Worm (Caenorhabditis elegans): ENCODE data around the gene div-1.

The div-1 gene

DNA sequence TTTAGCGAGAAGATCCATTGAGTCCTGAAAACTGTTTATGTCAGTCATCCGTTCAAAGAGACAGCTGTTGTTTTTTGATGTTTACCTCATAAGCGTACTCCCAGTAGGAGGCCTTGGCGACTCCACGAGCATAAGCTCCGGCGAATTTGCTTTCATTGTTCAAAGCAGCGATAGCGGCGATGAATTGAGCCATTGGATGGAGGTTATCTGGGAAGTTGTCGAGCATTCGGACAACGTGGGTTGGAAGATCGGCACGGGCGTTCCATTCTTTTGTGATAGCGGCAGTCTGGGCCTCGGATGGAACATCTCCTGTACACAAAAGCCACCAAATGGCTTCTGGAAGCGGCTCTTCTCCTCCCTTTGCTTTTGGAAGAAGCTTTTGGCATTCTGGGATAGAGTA, 32.5 kb downstream of the div-1 start:
- TF ChIP-seq flh-1 (GFP tag; optimal IDR thresholded peaks at IDR 0.05): no peak
- TF ChIP-seq blmp-1 (tag; optimal IDR thresholded peaks at IDR 0.05): no peak
- no peak for TF ChIP-seq ceh-83 (GFP tag; optimal IDR thresholded peaks at IDR 0.05)
- TF ChIP-seq elt-3 (tag; optimal IDR thresholded peaks at IDR 0.05): no peak

DNA sequence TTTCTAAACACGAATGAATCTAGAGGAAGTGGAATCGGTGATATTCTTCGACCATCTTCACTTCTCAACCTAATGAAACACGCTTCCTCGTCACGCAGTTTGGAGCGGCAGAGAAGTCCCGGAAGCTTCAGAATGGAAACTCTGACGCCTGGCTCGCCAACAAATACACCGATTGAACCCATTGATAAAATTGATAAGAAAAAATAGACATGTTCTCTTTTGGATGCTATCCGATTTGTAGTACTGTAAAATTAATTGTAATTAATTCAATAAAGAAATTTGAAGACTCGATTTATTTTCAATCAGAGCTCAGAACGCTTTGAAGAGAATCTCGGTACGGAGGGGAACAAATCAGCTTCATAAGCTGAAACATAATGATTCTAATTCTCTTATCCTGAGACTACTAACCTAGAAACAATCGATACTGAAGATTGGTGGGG, 33.8 kb downstream of the div-1 start:
- TF ChIP-seq ces-1 (GFP tag; optimal IDR thresholded peaks at IDR 0.05) (no peak), pha-4 (tag; optimal IDR thresholded peaks at IDR 0.05) (no peak), ceh-83 (GFP tag; optimal IDR thresholded peaks at IDR 0.05) (no peak), tbx-8 (GFP tag; optimal IDR thresholded peaks at IDR 0.05) (no peak), nhr-237 (tag; optimal IDR thresholded peaks at IDR 0.05) (no peak), mab-5 (tag; optimal IDR thresholded peaks at IDR 0.05) (no peak), elt-3 (tag; optimal IDR thresholded peaks at IDR 0.05) (no peak), nhr-2 (tag; optimal IDR thresholded peaks at IDR 0.05) (no peak), lin-13 (tag; optimal IDR thresholded peaks at IDR 0.05) (no peak)

DNA sequence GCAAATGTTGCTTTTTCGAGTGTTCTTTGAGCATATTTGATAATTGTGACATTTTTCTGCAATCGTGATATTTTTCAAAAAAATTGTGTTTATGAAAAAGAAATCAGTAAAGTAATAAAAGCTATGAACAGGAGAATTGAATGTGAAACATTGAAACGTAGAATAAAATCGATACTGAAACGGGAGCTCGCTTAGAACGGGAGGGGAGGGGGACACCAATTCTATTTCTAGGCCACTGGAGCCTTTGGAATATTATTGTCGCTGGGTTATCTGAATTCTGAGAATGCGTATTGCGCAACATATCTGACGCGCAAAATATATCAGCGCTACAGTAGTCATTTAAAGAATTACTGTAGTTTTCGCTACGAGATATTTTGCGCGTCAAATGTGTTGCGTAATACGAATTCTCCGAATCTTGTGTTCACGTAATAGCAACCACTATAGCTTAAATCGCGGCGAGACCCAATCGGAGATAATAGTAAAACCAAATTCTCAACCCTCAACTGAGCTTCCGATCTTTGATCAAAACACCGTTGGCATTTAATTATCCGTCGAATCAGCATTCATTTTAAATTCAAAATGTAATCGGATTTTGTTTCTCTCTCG, 36.4 kb downstream of the div-1 start, which contains the start of the genes blos-1 and best-18:
blos-1 (minus strand) TSS at position 58 of the 606 bp plus-strand sequence.
best-18 (plus strand) TSS at position 508 of the 606 bp plus-strand sequence.
- peak; percentile 2 for TF ChIP-seq lsy-2 (tag; optimal IDR thresholded peaks at IDR 0.05)
- no peak for TF ChIP-seq sptf-1 (tag; optimal IDR thresholded peaks at IDR 0.05)
- TF ChIP-seq zip-8 (tag; optimal IDR thresholded peaks at IDR 0.05): peak; percentile 98
- peak; percentile 9 for TF ChIP-seq ces-1 (GFP tag; optimal IDR thresholded peaks at IDR 0.05)
- TF ChIP-seq lin-13 (tag; optimal IDR thresholded peaks at IDR 0.05): no peak
- no peak for TF ChIP-seq mab-5 (tag; optimal IDR thresholded peaks at IDR 0.05)

DNA sequence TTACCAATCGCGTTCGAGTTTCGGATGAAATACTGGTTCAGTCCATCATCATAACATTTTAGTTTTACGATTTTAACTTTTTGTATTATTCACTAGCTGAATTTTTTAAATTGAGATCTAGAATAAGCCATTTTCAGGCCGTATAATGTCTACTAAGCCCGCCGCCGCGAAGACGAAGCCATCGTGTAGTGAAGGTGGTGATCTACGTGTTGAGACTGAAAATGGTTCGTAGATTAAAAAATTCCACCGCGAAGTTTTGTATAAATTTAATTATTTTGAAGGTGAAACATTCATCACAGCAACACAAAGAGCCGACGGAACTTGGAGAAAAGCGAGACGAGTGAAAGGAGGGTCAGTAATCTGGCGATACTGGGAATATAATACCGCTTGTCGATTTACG, 38.7 kb downstream of the div-1 start, which contains the start of gene T20G5.9:
T20G5.9 (plus strand) TSS at position 138 of the 400 bp plus-strand sequence.
- no peak for TF ChIP-seq sptf-1 (tag; optimal IDR thresholded peaks at IDR 0.05)

DNA sequence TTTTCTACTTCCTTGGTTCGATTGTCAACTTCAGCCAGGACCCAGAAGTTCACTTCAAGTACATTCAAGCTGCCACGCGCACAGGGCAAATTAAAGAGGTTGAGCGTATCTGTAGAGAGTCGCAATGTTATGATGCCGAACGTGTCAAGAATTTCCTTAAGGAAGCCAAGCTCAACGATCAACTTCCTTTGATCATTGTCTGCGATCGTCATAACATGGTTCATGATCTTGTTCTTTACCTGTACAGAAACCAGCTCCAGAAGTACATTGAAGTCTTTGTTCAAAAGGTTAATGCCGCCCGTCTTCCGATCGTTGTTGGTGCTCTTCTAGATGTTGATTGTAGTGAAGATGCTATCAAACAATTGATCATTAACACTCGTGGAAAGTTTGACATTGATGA, 42.0 kb downstream of the div-1 start:
- TF ChIP-seq unc-39 (tag; optimal IDR thresholded peaks at IDR 0.05) (no peak), blmp-1 (tag; optimal IDR thresholded peaks at IDR 0.05) (no peak), lin-32 (GFP tag; optimal IDR thresholded peaks at IDR 0.05) (no peak), cnd-1 (tag; optimal IDR thresholded peaks at IDR 0.05) (no peak), ham-2 (GFP tag; optimal IDR thresholded peaks at IDR 0.05) (no peak), hlh-1 (tag; optimal IDR thresholded peaks at IDR 0.05) (no peak), sptf-1 (tag; optimal IDR thresholded peaks at IDR 0.05) (no peak), ceh-83 (GFP tag; optimal IDR thresholded peaks at IDR 0.05) (no peak), flh-1 (GFP tag; optimal IDR thresholded peaks at IDR 0.05) (no peak), ces-1 (GFP tag; optimal IDR thresholded peaks at IDR 0.05) (no peak), elt-3 (tag; optimal IDR thresholded peaks at IDR 0.05) (no peak), nhr-12 (tag; optimal IDR thresholded peaks at IDR 0.05) (no peak), pha-4 (tag; optimal IDR thresholded peaks at IDR 0.05) (no peak), unc-120 (tag; optimal IDR thresholded peaks at IDR 0.05; ENCODE audit: poor library complexity, severe bottlenecking) (no peak), mls-2 (tag; optimal IDR thresholded peaks at IDR 0.05) (no peak), lsy-2 (tag; optimal IDR thresholded peaks at IDR 0.05) (no peak)

DNA sequence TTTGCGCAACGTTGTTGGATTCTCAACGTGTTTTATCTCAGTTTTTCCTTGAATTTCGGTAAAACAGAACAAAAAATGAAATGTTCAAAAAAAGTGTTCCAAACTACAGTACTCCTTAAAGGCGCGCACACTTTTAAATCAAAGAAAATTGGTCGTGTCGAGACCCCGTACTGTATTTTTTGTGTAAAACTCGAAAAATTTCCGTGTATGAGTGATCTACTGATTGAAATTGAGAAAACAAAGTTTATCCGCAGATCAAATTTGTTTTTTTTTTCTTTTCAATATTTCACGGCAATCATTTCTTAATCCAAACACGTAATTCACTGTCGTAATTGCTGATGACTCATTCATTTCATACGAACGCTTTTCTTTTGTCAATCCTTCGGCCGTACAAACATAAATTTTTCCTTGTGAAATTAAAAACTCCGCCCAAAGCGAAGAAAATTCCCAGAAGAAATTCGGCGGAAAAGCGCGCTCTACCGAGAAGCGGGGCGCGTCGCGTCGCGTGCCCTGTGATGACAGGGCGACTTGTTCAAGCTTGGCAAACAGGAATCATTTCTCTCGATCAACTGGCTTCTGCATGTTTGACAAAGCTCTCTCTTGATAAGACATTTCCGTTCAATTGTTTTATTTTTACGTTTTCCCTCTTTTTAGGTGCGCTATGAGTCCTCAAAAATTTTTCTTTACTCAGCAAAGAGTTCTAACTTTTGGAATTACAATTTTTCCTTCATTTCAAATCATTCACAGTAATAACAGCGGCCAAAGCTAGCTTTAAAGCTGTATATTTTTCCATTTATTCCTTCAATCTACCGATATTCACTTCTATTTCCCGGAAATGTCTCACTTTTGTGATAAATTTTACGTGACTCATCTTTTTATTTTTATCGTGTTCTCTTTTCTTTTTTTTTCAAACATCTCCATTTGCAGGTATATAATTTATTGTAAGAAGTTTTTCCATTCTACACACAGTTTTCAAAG, 45.2 kb downstream of the div-1 start, which contains the start of gene chc-1:
chc-1 (plus strand) TSS at position 928 of the 978 bp plus-strand sequence.
- TF ChIP-seq hlh-1 (tag; optimal IDR thresholded peaks at IDR 0.05): peak; percentile 13
- TF ChIP-seq unc-120 (tag; optimal IDR thresholded peaks at IDR 0.05; ENCODE audit: poor library complexity, severe bottlenecking): no peak
- no peak for TF ChIP-seq flh-1 (GFP tag; optimal IDR thresholded peaks at IDR 0.05)
- TF ChIP-seq lin-13 (tag; optimal IDR thresholded peaks at IDR 0.05): peak; percentile 2
- no peak for TF ChIP-seq nhr-237 (tag; optimal IDR thresholded peaks at IDR 0.05)
- TF ChIP-seq pha-4 (tag; optimal IDR thresholded peaks at IDR 0.05): peak; percentile 27
- no peak for TF ChIP-seq elt-3 (tag; optimal IDR thresholded peaks at IDR 0.05)
- TF ChIP-seq ham-2 (GFP tag; optimal IDR thresholded peaks at IDR 0.05): peak; percentile 52

DNA sequence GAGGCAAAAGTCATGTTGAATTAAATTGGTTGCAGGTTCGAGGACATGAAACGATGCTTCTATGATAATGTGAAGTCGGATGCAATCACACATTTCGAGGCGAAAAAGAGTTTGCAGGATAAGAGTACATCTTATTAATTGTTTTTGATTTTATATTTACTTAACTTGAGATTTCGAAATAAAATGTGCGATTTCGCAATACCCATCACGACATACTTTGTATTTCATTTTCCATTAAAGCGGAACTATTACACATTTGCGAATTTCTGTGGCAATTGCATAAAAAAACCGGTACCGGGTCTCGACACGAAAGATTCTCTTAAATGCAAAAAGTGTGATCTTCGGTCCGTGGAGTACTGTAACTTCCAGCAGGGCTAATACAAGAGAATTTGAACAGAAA, 46.0 kb downstream of the div-1 start:
- TF ChIP-seq pha-4 (tag; optimal IDR thresholded peaks at IDR 0.05) (no peak), blmp-1 (tag; optimal IDR thresholded peaks at IDR 0.05) (no peak), mab-5 (tag; optimal IDR thresholded peaks at IDR 0.05) (no peak), ceh-39 (tag; optimal IDR thresholded peaks at IDR 0.05) (no peak), snpc-4 (tag; optimal IDR thresholded peaks at IDR 0.05) (no peak), lin-13 (tag; optimal IDR thresholded peaks at IDR 0.05) (no peak), mep-1 (tag; optimal IDR thresholded peaks at IDR 0.05) (no peak), nhr-28 (tag; optimal IDR thresholded peaks at IDR 0.05) (no peak), unc-62 (GFP tag; optimal IDR thresholded peaks at IDR 0.05) (no peak), ztf-11 (tag; optimal IDR thresholded peaks at IDR 0.05) (no peak), lin-32 (GFP tag; optimal IDR thresholded peaks at IDR 0.05) (no peak), ceh-83 (GFP tag; optimal IDR thresholded peaks at IDR 0.05) (no peak), M03D4.4 (tag; optimal IDR thresholded peaks at IDR 0.05) (no peak), hlh-1 (tag; optimal IDR thresholded peaks at IDR 0.05) (no peak)

Data from whole organism, mixed stage, embryonic.